Fruit fly (Drosophila melanogaster): Measurements from ENCODE around the gene CG15059.

The CG15059 gene

dm6 chrX:18259417-18259816, at the start of gene CG15059:
Gene CG15059, minus strand, starts transcription at chrX:18259517.
- TF ChIP-seq CTCF (optimal IDR thresholded peaks at IDR 0.05) (no peak), CG8478 (optimal IDR thresholded peaks at IDR 0.05) (no peak)

- TF ChIP-seq CTCF (optimal IDR thresholded peaks at IDR 0.05) (no peak), CG8478 (optimal IDR thresholded peaks at IDR 0.05) (no peak)
These were observed 44.4 kb upstream of the CG15059 start for dm6 chrX:18303580-18304305.

dm6 chrX:18300775-18301316, 41.5 kb upstream of the CG15059 start:
- TF ChIP-seq CTCF (optimal IDR thresholded peaks at IDR 0.05) (no peak), CG8478 (optimal IDR thresholded peaks at IDR 0.05) (no peak)

dm6 chrX:18297905-18298630, 38.8 kb upstream of the CG15059 start:
- no peak for TF ChIP-seq CTCF (optimal IDR thresholded peaks at IDR 0.05)
- TF ChIP-seq CG8478 (optimal IDR thresholded peaks at IDR 0.05), result no peak

dm6 chrX:18294031-18294430, 34.7 kb upstream of the CG15059 start:
- TF ChIP-seq CG8478 (optimal IDR thresholded peaks at IDR 0.05), result no peak
- TF ChIP-seq CTCF (optimal IDR thresholded peaks at IDR 0.05), result no peak

- no peak for TF ChIP-seq CTCF (optimal IDR thresholded peaks at IDR 0.05)
- no peak for TF ChIP-seq CG8478 (optimal IDR thresholded peaks at IDR 0.05)
These were observed 29.3 kb upstream of the CG15059 start for dm6 chrX:18288652-18289051.

dm6 chrX:18287587-18287986, 28.3 kb upstream of the CG15059 start:
- TF ChIP-seq CTCF (optimal IDR thresholded peaks at IDR 0.05) (no peak), CG8478 (optimal IDR thresholded peaks at IDR 0.05) (no peak)

dm6 chrX:18285215-18285614, 25.9 kb upstream of the CG15059 start:
- no peak for TF ChIP-seq CTCF (optimal IDR thresholded peaks at IDR 0.05)
- TF ChIP-seq CG8478 (optimal IDR thresholded peaks at IDR 0.05), result no peak

dm6 chrX:18282381-18282813, 23.1 kb upstream of the CG15059 start:
- TF ChIP-seq CG8478 (optimal IDR thresholded peaks at IDR 0.05) (no peak), CTCF (optimal IDR thresholded peaks at IDR 0.05) (no peak)

- TF ChIP-seq CTCF (optimal IDR thresholded peaks at IDR 0.05) (no peak), CG8478 (optimal IDR thresholded peaks at IDR 0.05) (no peak)
These were observed 19.4 kb upstream of the CG15059 start for dm6 chrX:18278706-18279105.

- TF ChIP-seq CG8478 (optimal IDR thresholded peaks at IDR 0.05) (no peak), CTCF (optimal IDR thresholded peaks at IDR 0.05) (no peak)
These were observed 17.4 kb upstream of the CG15059 start, which contains the start of gene upd3 for dm6 chrX:18276485-18277321. Gene upd3, plus strand, starts transcription at chrX:18277233.

- TF ChIP-seq CG8478 (optimal IDR thresholded peaks at IDR 0.05) (no peak), CTCF (optimal IDR thresholded peaks at IDR 0.05) (no peak)
These were observed 16.6 kb upstream of the CG15059 start for dm6 chrX:18275902-18276301.

dm6 chrX:18273180-18274016, 14.1 kb upstream of the CG15059 start:
- TF ChIP-seq CG8478 (optimal IDR thresholded peaks at IDR 0.05) (no peak), CTCF (optimal IDR thresholded peaks at IDR 0.05) (no peak)

dm6 chrX:18272422-18272821, 13.1 kb upstream of the CG15059 start:
- TF ChIP-seq CTCF (optimal IDR thresholded peaks at IDR 0.05), result no peak
- no peak for TF ChIP-seq CG8478 (optimal IDR thresholded peaks at IDR 0.05)
